Worm (Caenorhabditis elegans) whole organism, L3 larva: Measurements from ENCODE around the gene fbxa-100.

Source experiments
- ceh-82 ChIP-seq: fragments of 150-350 bp; optimal IDR thresholded peaks from 2 replicates; lab custom pipeline; 2014; ENCODE audit warnings: missing biosample characterization, missing genetic modification characterization
- elt-2 ChIP-seq: sonication (generic microtip); optimal IDR thresholded peaks from 2 replicates; lab custom pipeline; 2016; ENCODE audit warnings: missing genetic modification reagents, mild to moderate bottlenecking, missing genetic modification characterization, missing compliant biosample characterization
- elt-3 ChIP-seq, 3 experiments: fragments of 150-350 bp in 1 of 3; sonication (generic microtip) in 2 of 3; optimal IDR thresholded peaks; 2 replicates in 2 of 3; 4 replicates in 1 of 3; lab custom pipeline; 2014 to 2017; ENCODE audit warnings: missing biosample characterization in 3 of 3, missing genetic modification characterization in 3 of 3
- fos-1 ChIP-seq: fragments of 150-350 bp; optimal IDR thresholded peaks from 2 replicates; lab custom pipeline; 2014; ENCODE audit warnings: missing biosample characterization, missing genetic modification characterization
- jun-1 ChIP-seq: fragments of 150-350 bp; optimal IDR thresholded peaks from 2 replicates; lab custom pipeline; 2014; ENCODE audit warnings: missing biosample characterization, missing genetic modification reagents, missing genetic modification characterization
- lin-39 ChIP-seq: fragments of 150-350 bp; optimal IDR thresholded peaks from 2 replicates; lab custom pipeline; 2018; ENCODE audit warnings: missing biosample characterization, missing genetic modification reagents, missing genetic modification characterization
- nhr-28 ChIP-seq: fragments of 150-350 bp; optimal IDR thresholded peaks from 2 replicates; lab custom pipeline; 2014; ENCODE audit warnings: missing biosample characterization, missing genetic modification characterization
- pqm-1 ChIP-seq: fragments of 150-350 bp; optimal IDR thresholded peaks from 2 replicates; lab custom pipeline; 2017; ENCODE audit warnings: missing biosample characterization, missing genetic modification characterization, inconsistent platforms
- tbx-2 ChIP-seq: sonication (generic microtip); optimal IDR thresholded peaks from 2 replicates; lab custom pipeline; 2016; ENCODE audit warnings: mild to moderate bottlenecking, missing genetic modification characterization, missing compliant biosample characterization
- unc-62 ChIP-seq: fragments of 150-350 bp; sonication (generic microtip); optimal IDR thresholded peaks from 4 replicates; lab custom pipeline; 2014; ENCODE audit warnings: missing biosample characterization, missing genetic modification reagents, missing genetic modification characterization

DNA sequence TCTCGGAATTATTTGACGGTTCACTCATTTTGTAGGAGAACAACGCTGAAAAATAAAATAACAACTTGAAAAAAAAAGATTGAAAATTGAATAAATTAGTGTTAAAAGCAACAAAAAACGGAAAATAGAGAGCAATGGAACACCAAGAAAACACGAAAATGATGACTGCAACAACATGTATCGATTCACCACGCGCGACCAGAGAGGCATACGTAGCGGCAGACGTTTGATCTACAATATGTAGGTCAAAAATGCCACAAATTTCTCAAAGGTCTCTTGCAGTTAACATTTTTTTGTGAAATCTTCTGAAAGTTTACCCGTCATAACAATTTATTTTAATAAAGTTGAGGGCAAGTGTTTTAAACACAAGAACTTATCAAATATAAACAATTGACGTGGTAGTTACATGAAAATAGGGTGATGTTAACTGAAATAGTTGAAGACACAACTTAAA, 4.9 kb downstream of the fbxa-100 start, which contains the start of gene F14H3.5:
- TF ChIP-seq pqm-1 (tag; lab: Kevin White, UChicago) (no peak), jun-1 (tag; lab: Kevin White, UChicago) (no peak), ceh-82 (tag; lab: Kevin White, UChicago) (no peak), elt-3 (tag; optimal IDR thresholded peaks at IDR 0.05; lab: Kevin White, UChicago) (no peak), tbx-2 (tag; lab: Kevin White, UChicago) (no peak), unc-62 (no peak), fos-1 (no peak), nhr-28 (tag; lab: Kevin White, UChicago) (no peak), elt-2 (no peak), lin-39 (tag; lab: Kevin White, UChicago) (no peak)
